Fruit fly (Drosophila melanogaster) whole organism: Measurements from ENCODE around the gene CG43091.

Experiments used
- CG8478 ChIP-seq: fragments of >200 bp; optimal IDR thresholded peaks from 2 replicates; lab custom pipeline; 2018; ENCODE audit warnings: inconsistent platforms
- Dll ChIP-seq: fragments of >200 bp; optimal IDR thresholded peaks from 2 replicates; lab custom pipeline; 2017
- EcR ChIP-seq, 2 experiments: fragments of >200 bp; optimal IDR thresholded peaks; 2 replicates each; lab custom pipeline; 2017; ENCODE audit warnings: missing biosample characterization in 2 of 2, missing genetic modification characterization in 2 of 2, missing genetic modification reagents in 2 of 2
- pan ChIP-seq: fragments of >200 bp; optimal IDR thresholded peaks from 2 replicates; lab custom pipeline; 2017
- psq ChIP-seq: fragments of >200 bp; optimal IDR thresholded peaks from 2 replicates; lab custom pipeline; 2017
- usp ChIP-seq: fragments of >200 bp; optimal IDR thresholded peaks from 2 replicates; lab custom pipeline; 2017; ENCODE audit warnings: missing biosample characterization, missing genetic modification characterization, mixed read lengths

Gene CG43091

DNA sequence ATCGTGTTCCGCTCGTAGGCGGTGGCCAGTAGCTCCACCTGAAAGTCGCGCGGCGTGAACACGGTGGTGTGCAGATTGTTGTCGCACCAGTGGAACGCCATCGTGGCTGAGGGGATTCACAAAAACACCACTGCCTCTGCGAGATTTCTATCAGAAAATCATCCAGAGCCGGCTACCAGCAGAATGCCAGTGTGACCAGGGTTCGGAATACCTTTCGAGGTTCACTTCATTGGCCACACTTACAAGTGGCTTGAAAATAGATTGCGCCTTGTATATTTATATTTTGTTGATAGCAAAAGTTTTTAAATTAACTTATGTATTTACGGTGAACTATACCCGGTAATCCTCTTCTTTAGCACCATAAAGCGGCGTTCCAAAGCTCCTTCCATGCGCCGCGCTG lies 27.6 kb downstream of the CG43091 start, which contains the start of the genes Dcr-1 and CG6985:
Dcr-1 (minus strand) TSS at position 162 of the 400 bp plus-strand sequence.
CG6985 (plus strand) TSS at position 221 of the 400 bp plus-strand sequence.
- TF ChIP-seq usp (GFP tag; lab: Kevin White, UChicago) (no peak), EcR (GFP tag; optimal IDR thresholded peaks at IDR 0.05; lab: Kevin White, UChicago) (no peak), CG8478 (lab: Kevin White, UChicago) (no peak), pan (lab: Kevin White, UChicago) (no peak), Dll (lab: Kevin White, UChicago) (no peak), psq (lab: Kevin White, UChicago) (no peak)

DNA sequence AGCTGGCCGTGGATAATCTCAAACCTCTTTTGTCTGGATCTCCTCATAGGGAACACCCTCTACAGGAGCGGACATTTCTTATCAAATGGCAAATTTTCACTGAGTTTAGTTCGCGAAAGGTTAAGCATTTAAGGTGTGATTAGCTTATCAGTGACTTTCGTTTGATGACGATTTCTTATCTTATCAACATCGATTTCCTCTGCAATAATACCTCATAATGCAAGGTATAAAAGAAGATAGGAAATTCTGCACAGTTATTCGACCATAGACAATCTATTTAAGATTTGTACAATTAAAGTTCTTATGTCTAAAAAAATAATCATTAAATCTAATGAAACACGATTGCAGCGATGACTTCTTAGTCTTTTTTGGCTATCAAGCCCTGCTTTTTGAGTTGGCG lies 34.8 kb downstream of the CG43091 start, which contains the start of gene Takl2:
Takl2 (minus strand) TSS at position 101 of the 400 bp plus-strand sequence.
- TF ChIP-seq EcR (GFP tag; optimal IDR thresholded peaks at IDR 0.05; lab: Kevin White, UChicago) (no peak), pan (lab: Kevin White, UChicago) (no peak), usp (GFP tag; lab: Kevin White, UChicago) (no peak), Dll (lab: Kevin White, UChicago) (no peak), psq (lab: Kevin White, UChicago) (no peak), CG8478 (lab: Kevin White, UChicago) (no peak)

DNA sequence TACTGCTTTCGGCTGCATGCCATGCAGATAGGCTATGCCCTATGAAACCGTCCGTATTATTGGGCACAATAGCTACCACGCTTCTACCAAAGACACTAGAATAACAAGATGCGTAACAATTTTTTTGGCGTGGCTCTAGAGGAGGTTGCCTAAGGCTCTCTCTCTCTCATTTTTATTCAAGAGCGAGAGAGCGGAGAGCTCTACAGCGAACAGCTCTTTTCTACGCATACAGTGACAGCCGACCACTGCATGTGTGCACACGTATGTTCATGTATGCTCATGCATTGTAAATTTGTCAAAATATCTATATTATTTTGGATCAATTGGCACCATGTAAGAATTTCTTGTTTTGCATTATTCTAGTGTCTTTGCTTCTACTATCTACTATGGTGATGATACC lies 35.5 kb downstream of the CG43091 start:
- TF ChIP-seq pan (lab: Kevin White, UChicago) (no peak), Dll (lab: Kevin White, UChicago) (no peak), usp (GFP tag; lab: Kevin White, UChicago) (no peak), psq (lab: Kevin White, UChicago) (no peak), EcR (GFP tag; optimal IDR thresholded peaks at IDR 0.05; lab: Kevin White, UChicago) (no peak), CG8478 (lab: Kevin White, UChicago) (no peak)

DNA sequence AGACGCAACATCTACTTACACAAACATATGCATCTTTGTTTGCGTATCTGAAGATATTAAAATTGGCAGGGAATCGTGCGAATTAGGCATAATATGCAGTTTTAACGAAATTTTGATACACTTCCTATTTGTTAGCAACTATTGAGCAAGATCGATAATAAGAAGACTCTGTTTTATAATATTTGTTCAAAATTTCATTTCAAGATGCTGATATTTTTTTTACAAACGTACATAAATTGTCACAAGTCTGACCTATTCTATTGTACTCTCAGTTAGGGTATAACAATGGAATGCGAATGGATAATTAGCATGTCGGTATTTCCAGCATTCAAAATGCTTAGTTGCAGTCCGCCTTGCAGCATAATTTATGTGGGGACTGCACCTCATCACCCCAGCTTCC lies 40.7 kb downstream of the CG43091 start:
- TF ChIP-seq psq (lab: Kevin White, UChicago) (no peak), CG8478 (lab: Kevin White, UChicago) (no peak), pan (lab: Kevin White, UChicago) (no peak), Dll (lab: Kevin White, UChicago) (no peak), EcR (GFP tag; optimal IDR thresholded peaks at IDR 0.05; lab: Kevin White, UChicago) (no peak), usp (GFP tag; lab: Kevin White, UChicago) (no peak)

DNA sequence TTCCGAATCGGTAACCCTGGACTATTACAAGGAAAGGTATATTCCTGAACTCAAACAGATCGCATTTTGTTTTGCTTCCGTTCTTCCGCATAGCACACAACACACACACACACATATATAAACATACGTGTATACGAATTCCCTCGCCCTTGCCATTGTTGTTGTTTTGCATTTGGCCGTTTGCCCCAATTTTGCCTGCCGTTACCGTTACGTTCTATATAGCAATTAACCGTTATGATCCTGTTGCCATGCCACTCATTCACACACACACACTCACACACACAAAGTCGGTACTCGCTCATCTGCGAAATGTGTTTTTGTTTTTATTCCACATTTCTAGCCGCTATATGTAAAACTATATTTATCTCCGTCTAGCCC lies 41.1 kb downstream of the CG43091 start:
- TF ChIP-seq psq (lab: Kevin White, UChicago) (no peak), Dll (lab: Kevin White, UChicago) (no peak), usp (GFP tag; lab: Kevin White, UChicago) (no peak), pan (lab: Kevin White, UChicago) (no peak), CG8478 (lab: Kevin White, UChicago) (no peak), EcR (GFP tag; optimal IDR thresholded peaks at IDR 0.05; lab: Kevin White, UChicago) (no peak)

DNA sequence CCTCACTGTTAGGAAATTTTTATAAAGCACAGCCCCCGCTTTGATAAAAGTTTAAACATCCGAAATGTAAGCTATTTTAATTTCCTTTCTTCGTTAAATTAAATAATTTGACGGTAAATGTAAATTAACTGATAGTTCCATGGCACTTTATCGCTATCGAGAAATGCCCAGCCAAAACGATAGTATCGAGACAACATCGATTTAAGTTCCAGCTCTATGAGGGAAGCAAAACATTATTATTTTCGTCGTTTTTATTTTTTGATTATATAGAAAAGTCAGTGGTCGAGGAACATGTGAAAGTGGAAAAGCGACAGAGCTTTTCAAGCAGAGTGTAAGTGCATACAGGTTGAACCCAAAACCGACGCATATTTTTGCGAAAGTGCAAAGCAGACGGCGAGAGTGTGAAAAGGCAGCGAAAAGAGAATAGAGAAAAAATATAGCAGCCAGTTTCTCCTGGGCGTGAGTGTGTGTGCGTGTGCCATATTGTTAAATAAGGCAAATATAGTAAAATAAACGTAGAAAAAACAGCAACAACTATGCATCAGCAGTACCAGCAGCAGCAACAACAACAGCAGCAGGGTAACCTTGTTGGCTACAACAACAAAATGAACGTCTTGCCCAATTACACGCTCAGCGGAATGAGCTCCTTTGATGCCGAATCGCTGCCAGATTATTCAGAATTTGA lies 41.6 kb downstream of the CG43091 start, which contains the start of gene CG45049:
CG45049 (plus strand) TSS at position 197 of the 685 bp plus-strand sequence.
- no peak for TF ChIP-seq usp (GFP tag; lab: Kevin White, UChicago)
- TF ChIP-seq pan (lab: Kevin White, UChicago): no peak
- TF ChIP-seq EcR (GFP tag; optimal IDR thresholded peaks at IDR 0.05; lab: Kevin White, UChicago): no peak
- TF ChIP-seq psq (lab: Kevin White, UChicago): no peak
- TF ChIP-seq CG8478 (lab: Kevin White, UChicago): no peak
- TF ChIP-seq Dll (lab: Kevin White, UChicago): no peak

DNA sequence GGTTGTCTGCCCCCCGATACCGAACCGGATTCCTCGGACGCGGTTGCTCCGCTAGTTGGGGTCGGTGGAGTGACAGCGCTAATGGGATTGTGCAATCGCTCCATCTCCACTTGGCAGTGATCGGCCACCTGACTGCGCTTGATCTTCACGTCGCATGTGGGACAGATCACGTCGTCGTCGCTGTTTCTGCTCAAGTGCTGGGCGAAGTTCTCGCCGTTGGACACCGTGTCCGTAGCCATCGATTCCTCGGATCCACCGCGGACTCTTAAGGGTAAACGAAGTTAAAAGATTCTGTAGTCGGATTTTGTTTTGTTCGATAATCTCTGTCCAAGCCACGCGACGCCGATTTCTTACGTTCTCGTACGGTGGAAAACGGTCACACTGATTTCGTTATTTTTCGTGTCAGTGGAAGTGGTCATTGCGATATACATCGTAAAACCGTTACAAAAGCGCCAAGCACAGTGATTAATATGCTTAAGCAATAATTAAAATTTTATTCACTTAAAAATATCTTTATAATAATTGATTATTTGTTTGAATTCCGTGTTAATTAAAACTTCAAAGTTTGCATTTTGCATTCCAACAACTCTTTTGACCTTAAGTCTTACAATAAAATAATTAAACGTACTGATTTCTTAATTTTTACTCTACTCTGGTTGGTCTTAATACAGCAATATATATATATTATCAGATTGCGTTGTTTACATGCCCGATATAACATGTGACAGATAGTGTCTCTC lies 42.3 kb downstream of the CG43091 start, which contains the start of gene RNF220:
RNF220 (minus strand) TSS at position 384 of the 740 bp plus-strand sequence.
- TF ChIP-seq EcR (GFP tag; optimal IDR thresholded peaks at IDR 0.05; lab: Kevin White, UChicago) (no peak), Dll (lab: Kevin White, UChicago) (no peak), psq (lab: Kevin White, UChicago) (no peak), CG8478 (lab: Kevin White, UChicago) (no peak), usp (GFP tag; lab: Kevin White, UChicago) (no peak), pan (lab: Kevin White, UChicago) (no peak)

DNA sequence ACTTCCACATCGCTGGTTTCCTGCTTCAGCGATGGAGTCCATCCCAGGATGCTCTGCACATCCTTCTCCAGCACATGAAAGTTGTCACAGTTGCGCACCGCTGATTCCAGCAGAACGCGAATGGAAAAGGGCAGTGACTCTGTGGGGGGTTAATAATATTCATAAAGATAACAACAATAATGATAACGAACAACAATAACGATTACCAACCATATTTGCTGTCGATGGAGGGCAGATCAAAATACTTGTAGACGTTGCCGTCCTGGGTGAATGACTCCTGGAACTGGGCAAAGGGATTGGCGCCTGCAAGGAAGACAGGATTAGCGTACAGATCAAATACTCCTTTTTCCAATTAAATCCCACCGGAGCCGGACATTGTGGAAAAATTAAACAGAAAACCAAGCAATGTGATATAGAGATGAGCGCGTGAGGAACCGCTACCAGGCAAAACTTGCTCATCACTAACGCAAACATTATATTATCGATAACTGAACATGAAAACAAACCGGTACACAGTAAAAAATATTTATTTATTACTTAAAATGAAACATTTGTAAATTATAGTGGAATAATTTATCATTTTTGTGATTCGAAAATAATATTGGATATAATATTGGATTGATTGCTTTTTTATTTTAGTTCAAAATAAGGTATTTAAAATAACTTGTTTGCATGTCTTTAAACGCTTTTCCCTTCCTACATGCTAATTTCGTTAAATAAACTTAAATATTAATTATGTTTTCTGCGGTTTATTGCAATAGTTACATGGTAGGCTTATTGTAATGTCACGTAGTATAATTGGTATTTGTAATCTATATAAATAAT lies 44.2 kb downstream of the CG43091 start, which contains the start of gene Irp-1A:
Irp-1A (minus strand) TSS at position 439 of the 825 bp plus-strand sequence.
- TF ChIP-seq CG8478 (lab: Kevin White, UChicago): no peak

DNA sequence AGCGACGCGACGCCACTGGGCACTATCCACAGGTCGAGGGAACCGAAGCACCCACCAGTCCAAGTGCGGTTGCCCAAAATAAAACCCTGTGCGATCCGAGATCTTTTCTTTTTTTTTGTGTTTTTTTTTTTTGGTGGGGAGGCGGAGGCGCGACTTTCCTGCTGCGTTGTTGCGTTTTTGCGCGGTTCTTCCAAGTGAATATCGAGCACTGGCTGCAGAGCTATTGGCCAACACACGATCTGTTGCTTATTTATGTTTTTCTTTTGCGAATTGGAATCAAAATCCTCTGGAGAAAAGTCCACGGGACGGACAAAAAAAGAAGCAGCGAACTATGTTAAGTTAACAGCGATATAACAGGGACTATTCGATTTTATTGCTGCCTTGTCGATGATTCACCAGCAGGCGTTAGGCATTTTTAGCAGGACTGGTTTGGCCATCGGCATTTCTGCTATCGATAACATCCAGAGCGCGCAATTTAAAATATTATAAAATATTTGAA lies 47.7 kb downstream of the CG43091 start, which contains the start of gene wge:
wge (minus strand) TSS at position 343 of the 499 bp plus-strand sequence.
- TF ChIP-seq pan (lab: Kevin White, UChicago) (no peak), Dll (lab: Kevin White, UChicago) (no peak), CG8478 (lab: Kevin White, UChicago) (no peak), EcR (GFP tag; optimal IDR thresholded peaks at IDR 0.05; lab: Kevin White, UChicago) (no peak), usp (GFP tag; lab: Kevin White, UChicago) (no peak), psq (lab: Kevin White, UChicago) (no peak)

DNA sequence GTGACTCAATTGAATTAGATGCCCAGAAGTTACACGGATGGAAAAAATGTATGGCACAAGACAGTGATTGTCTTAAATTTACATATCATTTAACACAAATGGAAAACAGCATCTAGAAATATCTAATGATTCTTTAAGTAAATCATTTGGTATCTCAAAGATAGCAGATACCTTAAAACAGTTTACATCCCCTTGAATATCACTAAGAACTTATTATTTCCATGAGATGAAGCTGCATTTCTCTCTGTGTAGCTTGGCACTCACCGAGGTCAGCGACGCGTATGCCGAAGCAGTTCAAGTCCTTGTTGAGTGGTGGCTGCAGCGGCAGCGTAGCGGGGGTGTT lies 49.0 kb downstream of the CG43091 start:
- TF ChIP-seq CG8478 (lab: Kevin White, UChicago) (no peak), usp (GFP tag; lab: Kevin White, UChicago) (no peak), psq (lab: Kevin White, UChicago) (no peak), pan (lab: Kevin White, UChicago) (no peak), Dll (lab: Kevin White, UChicago) (no peak), EcR (GFP tag; optimal IDR thresholded peaks at IDR 0.05; lab: Kevin White, UChicago) (no peak)
